Worm (Caenorhabditis elegans) whole organism, mixed stage, embryonic: ENCODE results near the gene polh-1.

Experiments used
- M03D4.4 ChIP-seq: sonication (generic microtip); optimal IDR thresholded peaks from 2 replicates; lab custom pipeline; 2017; ENCODE audit warnings: mild to moderate bottlenecking, missing genetic modification characterization, missing compliant biosample characterization
- bed-3 ChIP-seq: fragments of 200-800 bp; sonication (Bioruptor generic); optimal IDR thresholded peaks from 3 replicates; lab custom pipeline; 2018; ENCODE audit warnings: mild to moderate bottlenecking, missing genetic modification characterization, moderate library complexity, missing compliant biosample characterization
- blmp-1 ChIP-seq: fragments of 150-350 bp; optimal IDR thresholded peaks from 2 replicates; lab custom pipeline; 2014; ENCODE audit warnings: missing biosample characterization, missing genetic modification characterization
- ceh-39 ChIP-seq: fragments of 150-350 bp; optimal IDR thresholded peaks from 2 replicates; lab custom pipeline; 2014; ENCODE audit warnings: missing biosample characterization, missing genetic modification characterization
- ceh-43 ChIP-seq: fragments of 200-800 bp; sonication (Bioruptor generic); optimal IDR thresholded peaks from 2 replicates; lab custom pipeline; 2018; ENCODE audit warnings: mild to moderate bottlenecking, missing genetic modification characterization, moderate library complexity, missing compliant biosample characterization
- ceh-83 ChIP-seq: fragments of 200-800 bp; sonication (Bioruptor generic); optimal IDR thresholded peaks from 2 replicates; lab custom pipeline; 2018; ENCODE audit warnings: mild to moderate bottlenecking, missing genetic modification characterization, missing compliant biosample characterization
- ces-1 ChIP-seq: fragments of 150-350 bp; optimal IDR thresholded peaks from 2 replicates; lab custom pipeline; 2014; ENCODE audit warnings: missing biosample characterization, missing genetic modification reagents, missing genetic modification characterization
- cnd-1 ChIP-seq: fragments of 200-800 bp; sonication (Bioruptor generic); optimal IDR thresholded peaks from 2 replicates; lab custom pipeline; 2018; ENCODE audit warnings: mild to moderate bottlenecking, missing genetic modification characterization, missing compliant biosample characterization
- drap-1 ChIP-seq: fragments of 200-800 bp; sonication (Bioruptor generic); optimal IDR thresholded peaks from 3 replicates; lab custom pipeline; 2018; ENCODE audit warnings: mild to moderate bottlenecking, missing genetic modification characterization, missing compliant biosample characterization
- elt-1 ChIP-seq: sonication (generic microtip); optimal IDR thresholded peaks from 2 replicates; lab custom pipeline; 2017; ENCODE audit warnings: missing genetic modification characterization, mild to moderate bottlenecking, missing compliant biosample characterization, antibody characterized with exemption, moderate library complexity, borderline replicate concordance; ENCODE audit not compliant: insufficient read depth
- elt-3 ChIP-seq: fragments of 150-350 bp; optimal IDR thresholded peaks from 2 replicates; lab custom pipeline; 2014; ENCODE audit warnings: missing biosample characterization, missing genetic modification characterization
- flh-1 ChIP-seq: fragments of 200-800 bp; sonication (Bioruptor generic); optimal IDR thresholded peaks from 2 replicates; lab custom pipeline; 2018; ENCODE audit warnings: mild to moderate bottlenecking, missing genetic modification characterization, moderate library complexity, missing compliant biosample characterization
- ham-2 ChIP-seq: fragments of 200-800 bp; sonication (Bioruptor generic); optimal IDR thresholded peaks from 2 replicates; lab custom pipeline; 2018; ENCODE audit warnings: mild to moderate bottlenecking, missing genetic modification characterization, missing compliant biosample characterization
- hlh-1 ChIP-seq: fragments of 150-350 bp; optimal IDR thresholded peaks from 2 replicates; lab custom pipeline; 2014; ENCODE audit warnings: missing biosample characterization, missing genetic modification reagents, missing genetic modification characterization
- lin-13 ChIP-seq: fragments of 150-350 bp; optimal IDR thresholded peaks from 2 replicates; lab custom pipeline; 2014; ENCODE audit warnings: missing biosample characterization, missing genetic modification characterization
- lin-32 ChIP-seq: fragments of 200-800 bp; sonication (Bioruptor generic); optimal IDR thresholded peaks from 2 replicates; lab custom pipeline; 2018; ENCODE audit warnings: mild to moderate bottlenecking, missing genetic modification characterization, missing compliant biosample characterization
- lsy-2 ChIP-seq: fragments of 150-350 bp; optimal IDR thresholded peaks from 2 replicates; lab custom pipeline; 2014; ENCODE audit warnings: missing biosample characterization, missing genetic modification characterization
- mab-5 ChIP-seq: fragments of 150-350 bp; optimal IDR thresholded peaks from 2 replicates; lab custom pipeline; 2014; ENCODE audit warnings: missing biosample characterization, missing genetic modification characterization
- mep-1 ChIP-seq: fragments of 150-350 bp; optimal IDR thresholded peaks from 2 replicates; lab custom pipeline; 2017; ENCODE audit warnings: missing biosample characterization, missing genetic modification reagents, missing genetic modification characterization, inconsistent platforms
- mls-2 ChIP-seq: sonication (generic microtip); optimal IDR thresholded peaks from 2 replicates; lab custom pipeline; 2016; ENCODE audit warnings: mild to moderate bottlenecking, missing genetic modification characterization, moderate library complexity, missing compliant biosample characterization
- nhr-12 ChIP-seq: fragments of 150-350 bp; optimal IDR thresholded peaks from 2 replicates; lab custom pipeline; 2014; ENCODE audit warnings: missing biosample characterization, missing genetic modification characterization
- nhr-2 ChIP-seq: fragments of 150-350 bp; optimal IDR thresholded peaks from 2 replicates; lab custom pipeline; 2014; ENCODE audit warnings: missing biosample characterization, missing genetic modification characterization
- nhr-237 ChIP-seq: fragments of 150-350 bp; optimal IDR thresholded peaks from 2 replicates; lab custom pipeline; 2014; ENCODE audit warnings: missing biosample characterization, missing genetic modification characterization
- nhr-28 ChIP-seq: fragments of 150-350 bp; optimal IDR thresholded peaks from 2 replicates; lab custom pipeline; 2014; ENCODE audit warnings: missing biosample characterization, missing genetic modification characterization
- nhr-76 ChIP-seq: sonication (generic microtip); optimal IDR thresholded peaks from 2 replicates; lab custom pipeline; 2017; ENCODE audit warnings: missing biosample characterization, missing genetic modification characterization
- pha-4 ChIP-seq: fragments of 150-350 bp; optimal IDR thresholded peaks from 2 replicates; lab custom pipeline; 2018; ENCODE audit warnings: missing biosample characterization, missing genetic modification reagents, missing genetic modification characterization
- sem-2 ChIP-seq: fragments of 200-800 bp; sonication (Bioruptor generic); optimal IDR thresholded peaks from 2 replicates; lab custom pipeline; 2018; ENCODE audit warnings: mild to moderate bottlenecking, missing genetic modification characterization, missing compliant biosample characterization
- snpc-4 ChIP-seq: fragments of 150-350 bp; optimal IDR thresholded peaks from 2 replicates; lab custom pipeline; 2014; ENCODE audit warnings: missing biosample characterization, missing genetic modification characterization
- sptf-1 ChIP-seq: sonication (generic microtip); optimal IDR thresholded peaks from 2 replicates; lab custom pipeline; 2017; ENCODE audit warnings: mild to moderate bottlenecking, missing genetic modification characterization, moderate library complexity, missing compliant biosample characterization
- tbx-8 ChIP-seq: fragments of 200-800 bp; sonication (Bioruptor generic); optimal IDR thresholded peaks from 2 replicates; lab custom pipeline; 2018; ENCODE audit warnings: mild to moderate bottlenecking, missing genetic modification characterization, moderate library complexity, missing compliant biosample characterization
- unc-120 ChIP-seq: sonication (generic microtip); optimal IDR thresholded peaks from 2 replicates; lab custom pipeline; 2017; ENCODE audit warnings: missing genetic modification characterization, missing compliant biosample characterization; ENCODE audit not compliant: poor library complexity, severe bottlenecking
- unc-39 ChIP-seq: fragments of 150-350 bp; optimal IDR thresholded peaks from 2 replicates; lab custom pipeline; 2014; ENCODE audit warnings: missing biosample characterization, missing genetic modification characterization
- unc-62 ChIP-seq: fragments of 150-350 bp; optimal IDR thresholded peaks from 2 replicates; lab custom pipeline; 2014; ENCODE audit warnings: missing biosample characterization, missing genetic modification reagents, missing genetic modification characterization
- zip-8 ChIP-seq: fragments of 150-350 bp; optimal IDR thresholded peaks from 2 replicates; lab custom pipeline; 2014; ENCODE audit warnings: missing biosample characterization, missing genetic modification characterization
- ztf-11 ChIP-seq: fragments of 150-350 bp; optimal IDR thresholded peaks from 2 replicates; lab custom pipeline; 2014; ENCODE audit warnings: missing biosample characterization, missing genetic modification characterization

The polh-1 gene

ce11 chrIII:1950236-1950635 is at the start of gene polh-1, which contains the start of gene rps-22:
Gene polh-1 (minus strand): TSS chrIII:1950269.
Gene rps-22 (plus strand): TSS chrIII:1950535.
- TF ChIP-seq ceh-39 (tag; lab: Kevin White, UChicago) (peak; percentile 81), flh-1 (GFP tag; lab: Kevin White, UChicago) (no peak), nhr-12 (no peak), unc-39 (tag; lab: Kevin White, UChicago) (no peak), elt-3 (peak; percentile 19), lin-32 (GFP tag; lab: Kevin White, UChicago) (no peak), hlh-1 (tag; lab: Kevin White, UChicago) (peak; percentile 77), cnd-1 (tag; lab: Kevin White, UChicago) (peak; percentile 23), lin-13 (tag; lab: Kevin White, UChicago) (peak; percentile 97), lsy-2 (tag; lab: Kevin White, UChicago) (peak; percentile 90), nhr-237 (peak; percentile 90), unc-62 (peak; percentile 53), nhr-2 (tag; lab: Kevin White, UChicago) (peak; percentile 23), mls-2 (tag; lab: Kevin White, UChicago) (no peak), mab-5 (tag; lab: Kevin White, UChicago) (peak; percentile 49), snpc-4 (tag; lab: Kevin White, UChicago) (no peak), pha-4 (tag; lab: Kevin White, UChicago) (peak; percentile 94), ceh-83 (GFP tag; lab: Kevin White, UChicago) (peak; percentile 52), mep-1 (tag; lab: Kevin White, UChicago) (peak; percentile 98), unc-120 (tag; lab: Kevin White, UChicago) (no peak), zip-8 (tag; lab: Kevin White, UChicago) (no peak), ztf-11 (tag; lab: Kevin White, UChicago) (no peak), ham-2 (GFP tag; lab: Kevin White, UChicago) (no peak), elt-1 (no peak), ces-1 (GFP tag; lab: Kevin White, UChicago) (peak; percentile 85), sem-2 (no peak), tbx-8 (no peak), bed-3 (GFP tag; lab: Kevin White, UChicago) (no peak), nhr-76 (no peak), M03D4.4 (peak; percentile 33), blmp-1 (tag; lab: Kevin White, UChicago) (no peak), sptf-1 (peak; percentile 75), drap-1 (peak; percentile 16), nhr-28 (tag; lab: Kevin White, UChicago) (no peak), ceh-43 (GFP tag; lab: Kevin White, UChicago) (no peak)

ce11 chrIII:1997569-1997968 is 47.5 kb upstream of the polh-1 start, which contains the start of gene lgc-42:
Gene lgc-42 (plus strand): TSS chrIII:1997869.
- TF ChIP-seq tbx-8 (no peak), nhr-12 (no peak), unc-62 (no peak), ham-2 (GFP tag; lab: Kevin White, UChicago) (no peak), nhr-28 (tag; lab: Kevin White, UChicago) (no peak), hlh-1 (tag; lab: Kevin White, UChicago) (no peak), nhr-237 (no peak), bed-3 (GFP tag; lab: Kevin White, UChicago) (no peak), sptf-1 (no peak), ztf-11 (tag; lab: Kevin White, UChicago) (no peak), mab-5 (tag; lab: Kevin White, UChicago) (no peak)

ce11 chrIII:1989940-1990339 is 39.9 kb upstream of the polh-1 start:
- TF ChIP-seq lin-32 (GFP tag; lab: Kevin White, UChicago): no peak
- no peak for TF ChIP-seq ceh-43 (GFP tag; lab: Kevin White, UChicago)
- no peak for TF ChIP-seq blmp-1 (tag; lab: Kevin White, UChicago)
- no peak for TF ChIP-seq snpc-4 (tag; lab: Kevin White, UChicago)

- TF ChIP-seq hlh-1 (tag; lab: Kevin White, UChicago): no peak
Observed at ce11 chrIII:1987693-1988092, 37.6 kb upstream of the polh-1 start, which contains the start of gene Y39A3B.8. Gene Y39A3B.8 (plus strand): TSS chrIII:1987993.
